Worm (Caenorhabditis elegans): ENCODE data around the gene C17H12.12.

C17H12.12 gene

DNA sequence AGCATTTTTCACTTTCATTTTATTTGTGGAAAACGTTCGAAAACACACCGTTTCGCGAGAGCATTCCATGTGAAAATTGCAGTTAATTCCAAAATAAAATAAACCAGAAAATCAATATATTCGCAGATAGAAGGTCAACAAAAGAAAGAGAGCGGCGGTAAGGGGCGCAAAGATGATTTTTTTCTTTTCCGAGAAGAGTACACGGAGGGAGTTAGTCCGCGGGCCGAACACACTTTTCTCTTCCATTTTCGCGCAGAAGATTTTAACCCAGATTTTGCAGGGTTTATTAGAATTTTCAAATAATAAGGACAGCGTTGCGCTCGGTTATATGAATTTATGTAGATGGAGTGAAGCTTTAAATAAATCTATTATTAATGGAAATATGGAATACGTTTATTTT lies 48.1 kb upstream of the C17H12.12 start (continued):
- TF ChIP-seq pat-9 (tag; optimal IDR thresholded peaks at IDR 0.05) (no peak), tbx-2 (tag; optimal IDR thresholded peaks at IDR 0.05) (peak; percentile 85), unc-3 (GFP tag; conservative IDR thresholded peaks at IDR 0.05) (no peak), unc-3 (tag; optimal IDR thresholded peaks at IDR 0.05) (no peak), fax-1 (tag; optimal IDR thresholded peaks at IDR 0.05) (no peak), dve-1 (tag; optimal IDR thresholded peaks at IDR 0.05) (no peak), nhr-232 (tag; optimal IDR thresholded peaks at IDR 0.05) (no peak), unc-86 (tag; optimal IDR thresholded peaks at IDR 0.05) (no peak), Y22D7AL.16 (tag; optimal IDR thresholded peaks at IDR 0.05) (no peak), T23F11.4 (GFP tag; optimal IDR thresholded peaks at IDR 0.05) (no peak), ceh-22 (tag; optimal IDR thresholded peaks at IDR 0.05) (no peak), eyg-1 (tag; optimal IDR thresholded peaks at IDR 0.05) (no peak), tbx-7 (tag; optimal IDR thresholded peaks at IDR 0.05) (peak; percentile 62), ref-2 (tag; optimal IDR thresholded peaks at IDR 0.05) (peak; percentile 30), nfya-1 (tag; optimal IDR thresholded peaks at IDR 0.05) (no peak), hlh-13 (GFP tag; optimal IDR thresholded peaks at IDR 0.05) (no peak), pqm-1 (tag; optimal IDR thresholded peaks at IDR 0.05) (no peak), ceh-30 (tag; optimal IDR thresholded peaks at IDR 0.05) (no peak), pha-2 (tag; optimal IDR thresholded peaks at IDR 0.05) (no peak), ttx-3 (tag; optimal IDR thresholded peaks at IDR 0.05) (no peak), ceh-9 (tag; optimal IDR thresholded peaks at IDR 0.05) (no peak), unc-42 (tag; optimal IDR thresholded peaks at IDR 0.05) (no peak), ceh-14 (tag; optimal IDR thresholded peaks at IDR 0.05) (no peak), ceh-19 (GFP tag; optimal IDR thresholded peaks at IDR 0.05) (no peak)

DNA sequence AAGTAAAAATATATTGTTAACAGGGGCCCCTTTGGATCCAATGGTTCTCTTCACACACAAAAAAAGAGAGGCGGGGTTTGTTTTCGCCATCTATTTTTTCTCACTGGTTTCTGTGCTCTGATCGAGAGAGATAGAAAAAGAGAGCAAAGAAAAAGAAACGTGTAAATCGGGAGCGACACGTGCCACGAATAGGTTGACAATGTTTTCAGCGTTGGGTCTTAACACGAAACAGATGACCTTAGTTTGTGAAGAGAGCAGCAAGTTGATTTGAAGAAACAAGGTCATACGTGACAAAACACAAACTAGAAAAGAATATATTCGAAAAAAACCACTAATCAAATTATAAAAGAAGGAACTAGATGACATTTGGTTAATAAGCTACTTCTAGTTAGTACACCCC lies 47.2 kb upstream of the C17H12.12 start, which contains the start of gene lin-45:
Gene lin-45 (minus strand): TSS at position 82 of the 400 bp plus-strand sequence.
- TF ChIP-seq K02D7.2 (tag; optimal IDR thresholded peaks at IDR 0.05), result no peak
- TF ChIP-seq odd-2 (tag; optimal IDR thresholded peaks at IDR 0.05), result no peak
- TF ChIP-seq ceh-14 (tag; optimal IDR thresholded peaks at IDR 0.05), result no peak
- no peak for TF ChIP-seq ceh-31 (tag; optimal IDR thresholded peaks at IDR 0.05)
- no peak for TF ChIP-seq dmd-4 (tag; optimal IDR thresholded peaks at IDR 0.05; ENCODE audit: borderline replicate concordance)
- TF ChIP-seq T23F11.4 (GFP tag; optimal IDR thresholded peaks at IDR 0.05), result no peak
- TF ChIP-seq pros-1 (tag; optimal IDR thresholded peaks at IDR 0.05), result no peak
- TF ChIP-seq unc-42 (tag; optimal IDR thresholded peaks at IDR 0.05), result no peak
- TF ChIP-seq ama-1 (optimal IDR thresholded peaks at IDR 0.05), result no peak
- no peak for TF ChIP-seq unc-55 (GFP tag; optimal IDR thresholded peaks at IDR 0.05)
- no peak for TF ChIP-seq ceh-48 (tag; optimal IDR thresholded peaks at IDR 0.05)
- no peak for TF ChIP-seq ahr-1 (tag; optimal IDR thresholded peaks at IDR 0.05)
- TF ChIP-seq ceh-6 (GFP tag; optimal IDR thresholded peaks at IDR 0.05), result no peak
- no peak for TF ChIP-seq Y22D7AL.16 (tag; optimal IDR thresholded peaks at IDR 0.05)
- no peak for TF ChIP-seq fkh-10 (GFP tag; optimal IDR thresholded peaks at IDR 0.05)
- no peak for TF ChIP-seq ceh-2 (tag; optimal IDR thresholded peaks at IDR 0.05)
- no peak for TF ChIP-seq ets-4 (tag; optimal IDR thresholded peaks at IDR 0.05)
- TF ChIP-seq dve-1 (tag; optimal IDR thresholded peaks at IDR 0.05), result no peak
- no peak for TF ChIP-seq mec-3 (tag; optimal IDR thresholded peaks at IDR 0.05; ENCODE audit: borderline replicate concordance)

DNA sequence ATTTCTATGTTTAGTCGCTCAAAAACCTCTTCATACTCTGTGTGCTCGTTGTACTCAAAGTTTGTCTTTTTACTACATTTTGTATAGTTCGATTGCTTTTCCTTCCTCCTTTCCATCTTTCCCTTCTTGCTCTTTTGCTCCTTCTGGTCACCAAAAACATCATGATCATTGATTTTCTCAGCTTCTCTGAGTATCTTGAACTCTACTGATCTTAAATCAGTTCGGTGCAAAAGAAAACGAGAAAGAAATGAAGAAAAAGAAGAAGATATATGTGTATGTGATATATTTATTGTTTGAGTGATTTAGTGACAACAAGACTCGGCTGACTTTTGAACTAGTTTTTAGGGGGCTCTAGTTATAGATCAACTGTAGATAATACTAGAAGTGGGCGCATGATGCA lies 45.6 kb upstream of the C17H12.12 start:
- no peak for TF ChIP-seq ceh-6 (GFP tag; optimal IDR thresholded peaks at IDR 0.05)
- TF ChIP-seq lin-11 (tag; optimal IDR thresholded peaks at IDR 0.05), result no peak
- no peak for TF ChIP-seq elt-2 (tag; optimal IDR thresholded peaks at IDR 0.05)
- no peak for TF ChIP-seq tbx-7 (tag; optimal IDR thresholded peaks at IDR 0.05)
- TF ChIP-seq pax-1 (tag; optimal IDR thresholded peaks at IDR 0.05), result no peak
- no peak for TF ChIP-seq sox-4 (tag; optimal IDR thresholded peaks at IDR 0.05)
- TF ChIP-seq unc-86 (tag; optimal IDR thresholded peaks at IDR 0.05), result no peak

Data from whole organism, late embryonic.